Worm (Caenorhabditis elegans) whole organism, young adult: ENCODE data around the gene epn-1.

Experiments used
- F10E7.11 ChIP-seq: sonication (generic microtip); optimal IDR thresholded peaks from 2 replicates; lab custom pipeline; 2017; ENCODE audit warnings: mild to moderate bottlenecking, missing genetic modification characterization, moderate library complexity, missing compliant biosample characterization
- F23B12.7 ChIP-seq: sonication (generic microtip); optimal IDR thresholded peaks from 2 replicates; lab custom pipeline; 2017; ENCODE audit warnings: missing genetic modification characterization, mild to moderate bottlenecking, missing compliant biosample characterization, antibody characterized with exemption, moderate library complexity; ENCODE audit not compliant: insufficient read depth
- F37B4.10 ChIP-seq: fragments of 200-800 bp; sonication (Bioruptor generic); IDR thresholded peaks from 2 replicates; pipeline ENCODE4 v1.3.6; 2022; ENCODE audit warnings: missing genetic modification characterization, missing compliant biosample characterization
- K11D2.4 ChIP-seq: fragments of 200-800 bp; sonication (Bioruptor generic); IDR thresholded peaks from 2 replicates; pipeline ENCODE4 v1.3.6; 2022; ENCODE audit warnings: missing genetic modification reagents, missing genetic modification characterization, missing compliant biosample characterization
- T07F8.4 ChIP-seq: sonication (generic microtip); optimal IDR thresholded peaks from 2 replicates; lab custom pipeline; 2016; ENCODE audit warnings: mild to moderate bottlenecking, missing genetic modification characterization, moderate library complexity, missing compliant biosample characterization
- Y53G8AR.9 ChIP-seq: fragments of 200-800 bp; sonication (Bioruptor generic); conservative IDR thresholded peaks from 2 replicates; pipeline ENCODE4 v1.3.6; 2022; ENCODE audit warnings: missing genetic modification reagents, missing genetic modification characterization, missing compliant biosample characterization
- Y79H2A.3 ChIP-seq: fragments of 200-800 bp; sonication (Bioruptor generic); conservative IDR thresholded peaks from 2 replicates; pipeline ENCODE4 v1.3.6; 2022; ENCODE audit warnings: missing genetic modification reagents, missing genetic modification characterization, missing compliant biosample characterization
- ama-1 ChIP-seq, 3 experiments: fragments of 150-350 bp in 1 of 3; sonication (generic microtip) in 2 of 3; optimal IDR thresholded peaks; 2 replicates each; lab custom pipeline; 2014 to 2018; ENCODE audit warnings: missing biosample characterization in 2 of 3, missing genetic modification characterization in 2 of 3, missing genetic modification reagents in 2 of 3
- atf-7 ChIP-seq: sonication (generic microtip); optimal IDR thresholded peaks from 2 replicates; lab custom pipeline; 2017; ENCODE audit warnings: mild to moderate bottlenecking, missing genetic modification characterization, missing compliant biosample characterization
- ceh-27 ChIP-seq: fragments of 200-800 bp; sonication (Bioruptor generic); optimal IDR thresholded peaks from 2 replicates; lab custom pipeline; 2018; ENCODE audit warnings: mild to moderate bottlenecking, missing genetic modification characterization, moderate library complexity, missing compliant biosample characterization
- ceh-79 ChIP-seq: sonication (generic microtip); optimal IDR thresholded peaks from 2 replicates; lab custom pipeline; 2017; ENCODE audit warnings: mild to moderate bottlenecking, missing genetic modification characterization, missing compliant biosample characterization
- dpff-1 ChIP-seq: sonication (generic microtip); optimal IDR thresholded peaks from 2 replicates; lab custom pipeline; 2017; ENCODE audit warnings: mild to moderate bottlenecking, missing genetic modification characterization, missing compliant biosample characterization
- egl-44 ChIP-seq: fragments of 200-800 bp; sonication (Bioruptor generic); IDR thresholded peaks from 2 replicates; pipeline ENCODE4 v1.3.6; 2022; ENCODE audit warnings: missing genetic modification reagents, missing genetic modification characterization, missing compliant biosample characterization
- ekl-4 ChIP-seq: fragments of 200-800 bp; sonication (Bioruptor generic); IDR thresholded peaks from 2 replicates; pipeline ENCODE4 v1.3.6; 2022; ENCODE audit warnings: missing genetic modification reagents, missing genetic modification characterization, missing compliant biosample characterization
- gei-17 ChIP-seq: fragments of 200-800 bp; sonication (Bioruptor generic); optimal IDR thresholded peaks from 2 replicates; lab custom pipeline; 2018; ENCODE audit warnings: mild to moderate bottlenecking, missing genetic modification characterization, missing compliant biosample characterization
- hlh-12 ChIP-seq: sonication (generic microtip); optimal IDR thresholded peaks from 2 replicates; lab custom pipeline; 2016; ENCODE audit warnings: missing genetic modification characterization, missing compliant biosample characterization
- hlh-26 ChIP-seq: fragments of 200-800 bp; sonication (Bioruptor generic); conservative IDR thresholded peaks from 2 replicates; pipeline ENCODE4 v1.3.6; 2022; ENCODE audit warnings: missing genetic modification reagents, missing genetic modification characterization, missing compliant biosample characterization
- hmg-1.2 ChIP-seq: fragments of 200-800 bp; sonication (Bioruptor generic); IDR thresholded peaks from 2 replicates; pipeline ENCODE4 v1.3.6; 2022; ENCODE audit warnings: missing genetic modification reagents, missing genetic modification characterization, missing compliant biosample characterization
- hrde-1 ChIP-seq: sonication (generic microtip); optimal IDR thresholded peaks from 2 replicates; lab custom pipeline; 2016; ENCODE audit warnings: missing genetic modification characterization, mild to moderate bottlenecking, missing compliant biosample characterization, moderate library complexity, missing genotype, missing genetic modification reagents, borderline replicate concordance
- lin-26 ChIP-seq: fragments of 200-800 bp; sonication (Bioruptor generic); IDR thresholded peaks from 2 replicates; pipeline ENCODE4 v1.3.6; 2022; ENCODE audit warnings: missing genetic modification reagents, missing genetic modification characterization, missing compliant biosample characterization
- lin-40 ChIP-seq: sonication (generic microtip); optimal IDR thresholded peaks from 2 replicates; lab custom pipeline; 2016; ENCODE audit warnings: missing genetic modification characterization, mild to moderate bottlenecking, missing compliant biosample characterization, missing genotype, missing genetic modification reagents
- lin-54 ChIP-seq: fragments of 200-800 bp; sonication (Bioruptor generic); optimal IDR thresholded peaks from 2 replicates; lab custom pipeline; 2018; ENCODE audit warnings: mild to moderate bottlenecking, missing genetic modification characterization, missing compliant biosample characterization
- madf-10 ChIP-seq: sonication (generic microtip); optimal IDR thresholded peaks from 2 replicates; lab custom pipeline; 2016; ENCODE audit warnings: mild to moderate bottlenecking, missing genetic modification characterization, missing compliant biosample characterization
- madf-3 ChIP-seq: fragments of 200-800 bp; sonication (Bioruptor generic); IDR thresholded peaks from 2 replicates; pipeline ENCODE4 v1.3.6; 2022; ENCODE audit warnings: missing genetic modification reagents, missing genetic modification characterization, missing compliant biosample characterization
- mxl-1 ChIP-seq: sonication (generic microtip); optimal IDR thresholded peaks from 2 replicates; lab custom pipeline; 2016; ENCODE audit warnings: missing genetic modification characterization, missing compliant biosample characterization
- nhr-27 ChIP-seq: fragments of 200-800 bp; sonication (Bioruptor generic); optimal IDR thresholded peaks from 2 replicates; lab custom pipeline; 2018; ENCODE audit warnings: mild to moderate bottlenecking, missing genetic modification characterization, moderate library complexity, missing compliant biosample characterization
- nhr-80 ChIP-seq: sonication (generic microtip); optimal IDR thresholded peaks from 2 replicates; lab custom pipeline; 2016; ENCODE audit warnings: missing genetic modification characterization, missing compliant biosample characterization
- nhr-90 ChIP-seq: sonication (generic microtip); optimal IDR thresholded peaks from 2 replicates; lab custom pipeline; 2016; ENCODE audit warnings: missing genotype, mild to moderate bottlenecking, missing genetic modification characterization, missing compliant biosample characterization
- repo-1 ChIP-seq: sonication (generic microtip); optimal IDR thresholded peaks from 2 replicates; lab custom pipeline; 2017; ENCODE audit warnings: mild to moderate bottlenecking, missing genetic modification characterization, missing compliant biosample characterization
- snpc-1.1 ChIP-seq: sonication (generic microtip); optimal IDR thresholded peaks from 2 replicates; lab custom pipeline; 2017; ENCODE audit warnings: missing genetic modification characterization, mild to moderate bottlenecking, missing compliant biosample characterization, antibody characterized with exemption, moderate library complexity, missing genotype, missing genetic modification reagents; ENCODE audit not compliant: insufficient read depth
- tbx-9 ChIP-seq: sonication (generic microtip); optimal IDR thresholded peaks from 2 replicates; lab custom pipeline; 2016; ENCODE audit warnings: borderline replicate concordance, missing genetic modification characterization, inconsistent platforms, missing compliant biosample characterization
- unc-130 ChIP-seq: sonication (generic microtip); optimal IDR thresholded peaks from 2 replicates; lab custom pipeline; 2016; ENCODE audit warnings: missing genetic modification reagents, missing genetic modification characterization, missing compliant biosample characterization
- unc-62 ChIP-seq: fragments of 150-350 bp; optimal IDR thresholded peaks from 2 replicates; lab custom pipeline; 2014; ENCODE audit warnings: missing biosample characterization, missing genetic modification reagents, missing genetic modification characterization
- xnd-1 ChIP-seq: sonication (generic microtip); optimal IDR thresholded peaks from 2 replicates; lab custom pipeline; 2016; ENCODE audit warnings: missing genotype, missing genetic modification reagents, missing genetic modification characterization, missing compliant biosample characterization
- ztf-18 ChIP-seq: sonication (generic microtip); optimal IDR thresholded peaks from 2 replicates; lab custom pipeline; 2016; ENCODE audit warnings: missing genotype, mild to moderate bottlenecking, missing genetic modification characterization, missing compliant biosample characterization
- ztf-22 ChIP-seq: fragments of 200-800 bp; sonication (Bioruptor generic); optimal IDR thresholded peaks from 2 replicates; lab custom pipeline; 2018; ENCODE audit warnings: mild to moderate bottlenecking, missing genetic modification characterization, moderate library complexity, missing compliant biosample characterization
- ztf-28 ChIP-seq: fragments of 200-800 bp; sonication (Bioruptor generic); IDR thresholded peaks from 2 replicates; pipeline ENCODE4 v1.3.6; 2022; ENCODE audit warnings: missing genetic modification reagents, missing genetic modification characterization, missing compliant biosample characterization
- ztf-6 ChIP-seq: fragments of 200-800 bp; sonication (Bioruptor generic); IDR thresholded peaks from 2 replicates; pipeline ENCODE4 v1.3.6; 2022; ENCODE audit warnings: missing genetic modification reagents, missing genetic modification characterization, missing compliant biosample characterization

The epn-1 gene

DNA sequence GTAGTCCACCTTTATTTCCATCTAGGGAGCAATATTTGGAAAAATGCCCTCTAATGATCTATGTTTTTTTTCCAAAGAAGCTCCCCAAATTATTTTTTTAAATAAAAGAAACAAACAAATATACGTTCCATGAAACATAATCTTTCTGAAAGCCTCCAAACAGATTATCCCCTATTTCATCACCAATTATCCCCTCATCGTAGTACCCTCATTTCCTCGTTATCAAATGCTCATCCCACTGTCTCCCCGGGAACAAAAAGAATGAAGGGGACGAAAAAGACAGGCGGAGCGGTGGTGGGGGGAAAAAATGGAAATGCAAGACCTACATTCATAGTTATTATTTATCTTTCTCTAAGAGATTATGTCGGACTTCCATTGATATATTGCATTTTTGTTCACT, 20.9 kb downstream of the epn-1 start:
- TF ChIP-seq repo-1 = no peak
- TF ChIP-seq hlh-26 = no peak
- TF ChIP-seq egl-44 (GFP tag; lab: Robert Waterston, UW) = no peak
- TF ChIP-seq T07F8.4 (tag; lab: Kevin White, UChicago) = no peak
- TF ChIP-seq ztf-18 (tag; lab: Kevin White, UChicago) = no peak
- no peak for TF ChIP-seq nhr-27 (tag; lab: Kevin White, UChicago)
- TF ChIP-seq unc-62 (GFP tag; lab: Kevin White, UChicago) = no peak

DNA sequence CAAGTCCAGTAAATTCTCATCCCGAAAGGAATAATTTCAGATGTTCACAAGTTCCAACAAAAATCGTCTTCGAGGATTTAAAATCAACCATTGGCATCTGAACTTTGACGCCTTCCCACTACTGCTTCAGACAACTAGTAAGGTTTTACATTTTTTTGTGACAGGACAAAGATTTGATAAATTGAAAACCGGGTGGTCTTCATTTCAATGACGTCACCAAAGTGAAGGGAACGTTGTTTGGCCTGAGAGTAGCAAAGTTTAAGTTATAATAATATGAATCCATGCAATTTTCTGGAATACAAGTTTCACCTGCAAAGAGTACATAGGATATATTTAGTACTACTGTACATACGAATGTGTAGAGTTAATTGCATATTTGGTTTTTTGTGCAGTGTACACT, 24.1 kb downstream of the epn-1 start:
- no peak for TF ChIP-seq ceh-27 (GFP tag; lab: Kevin White, UChicago)
- no peak for TF ChIP-seq F10E7.11 (tag; lab: Kevin White, UChicago)
- TF ChIP-seq ztf-22 (GFP tag; lab: Kevin White, UChicago) = no peak
- TF ChIP-seq snpc-1.1 (tag; lab: Kevin White, UChicago) = no peak
- TF ChIP-seq tbx-9 = no peak
- no peak for TF ChIP-seq repo-1
- TF ChIP-seq nhr-90 = no peak
- no peak for TF ChIP-seq hlh-12 (tag; lab: Kevin White, UChicago)
- no peak for TF ChIP-seq hmg-1.2 (GFP tag; lab: Robert Waterston, UW)
- no peak for TF ChIP-seq lin-54 (GFP tag; lab: Kevin White, UChicago)
- no peak for TF ChIP-seq xnd-1 (tag; lab: Kevin White, UChicago)
- no peak for TF ChIP-seq dpff-1 (tag; lab: Kevin White, UChicago)

DNA sequence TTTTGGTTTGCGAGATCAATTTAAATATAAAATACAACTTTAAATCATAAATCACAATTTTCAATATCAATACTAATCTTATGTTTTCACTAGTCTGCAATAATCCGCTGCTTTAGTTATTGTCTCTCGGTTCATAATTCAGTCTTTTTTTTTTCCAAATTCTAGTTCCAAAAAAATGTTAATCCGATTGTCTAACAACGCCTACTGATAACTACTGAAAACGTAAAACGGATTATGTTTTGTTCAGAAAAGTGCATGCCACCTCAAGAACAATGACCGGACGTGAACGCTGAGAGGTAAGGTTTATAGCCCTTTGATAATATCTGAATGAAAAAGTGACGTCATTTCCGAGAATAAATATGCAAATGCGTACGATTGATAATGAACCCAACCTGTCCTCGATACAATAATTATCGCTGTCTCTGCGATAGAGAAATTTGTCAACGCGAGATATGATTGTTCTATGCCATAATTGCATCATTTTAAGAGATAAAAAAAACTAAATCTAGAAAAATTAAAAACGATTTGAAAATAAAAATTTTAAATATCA, 25.0 kb downstream of the epn-1 start, which contains the start of gene sprr-2:
Gene sprr-2 (plus strand): TSS at position 248 of the 550 bp plus-strand sequence.
- TF ChIP-seq madf-3 (GFP tag; lab: Robert Waterston, UW) (0 out of 2 replicates have a peak, but pooled peaks have one; percentile 42), Y53G8AR.9 (0 out of 2 replicates have a peak, but pooled peaks have one; percentile 28), atf-7 (tag; lab: Kevin White, UChicago) (peak; percentile 58), tbx-9 (no peak), K11D2.4 (GFP tag; lab: Robert Waterston, UW) (no peak), lin-40 (tag; lab: Kevin White, UChicago) (peak; percentile 0)

DNA sequence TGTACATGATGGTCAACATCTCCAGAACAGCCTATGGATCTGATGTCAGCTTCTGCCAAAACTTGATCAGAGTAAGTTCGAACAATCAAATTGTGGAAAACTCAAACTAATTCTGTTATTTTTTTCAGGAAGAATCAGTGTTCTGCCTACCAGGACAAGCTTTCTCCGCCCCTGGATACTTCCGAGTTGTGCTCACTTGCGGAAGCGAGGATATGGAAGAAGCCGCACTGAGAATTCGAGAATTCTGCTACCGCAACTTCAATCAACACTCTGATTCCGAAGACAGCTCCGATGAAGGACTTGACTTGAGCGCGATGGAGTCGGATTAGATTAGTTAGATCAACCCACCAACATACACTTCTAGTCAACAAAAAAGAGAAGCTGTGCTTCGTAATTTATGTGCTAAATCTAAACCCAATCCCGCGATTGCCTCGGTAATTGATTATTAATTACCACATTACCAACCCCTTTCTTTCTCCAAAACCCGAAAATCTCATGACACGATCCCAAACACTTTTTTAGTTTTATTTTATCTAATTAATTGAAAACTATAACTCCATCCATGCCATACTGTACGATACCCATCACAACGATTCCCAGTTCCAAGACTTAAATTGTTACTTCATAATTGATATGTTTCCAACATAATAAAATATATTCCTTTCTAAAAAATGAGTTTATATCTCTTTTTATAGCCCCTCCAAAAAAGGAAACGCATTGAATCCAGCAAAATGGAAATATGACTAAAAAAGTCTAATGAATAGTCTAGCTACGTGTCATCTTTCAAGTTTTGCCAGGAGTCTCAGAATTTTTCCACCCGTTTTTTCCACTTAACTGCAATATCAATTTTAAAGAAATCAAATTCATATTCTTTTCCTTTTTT, 25.8 kb downstream of the epn-1 start:
- TF ChIP-seq ztf-6 (GFP tag; lab: Robert Waterston, UW) (no peak), nhr-80 (tag; lab: Kevin White, UChicago) (peak; percentile 31), Y79H2A.3 (GFP tag; lab: Robert Waterston, UW) (no peak), gei-17 (GFP tag; lab: Kevin White, UChicago) (no peak), ekl-4 (GFP tag; lab: Robert Waterston, UW) (no peak), ceh-79 (tag; lab: Kevin White, UChicago) (no peak), ama-1 (optimal IDR thresholded peaks at IDR 0.05; lab: Kevin White, UChicago) (peak; percentile 88), ama-1 (GFP tag; optimal IDR thresholded peaks at IDR 0.05; lab: Kevin White, UChicago) (no peak), madf-3 (GFP tag; lab: Robert Waterston, UW) (0 out of 2 replicates have a peak, but pooled peaks have one; percentile 63), hrde-1 (tag; lab: Kevin White, UChicago) (no peak), lin-26 (0 out of 2 replicates have a peak, but pooled peaks have one; percentile 33), F23B12.7 (tag; lab: Kevin White, UChicago) (no peak), madf-10 (tag; lab: Kevin White, UChicago) (peak; percentile 17), unc-130 (GFP tag; lab: Kevin White, UChicago) (no peak), repo-1 (peak; percentile 25), mxl-1 (tag; lab: Kevin White, UChicago) (no peak), F37B4.10 (GFP tag; lab: Robert Waterston, UW) (0 out of 2 replicates have a peak, but pooled peaks have one; percentile 3), lin-40 (tag; lab: Kevin White, UChicago) (peak; percentile 21), ztf-28 (GFP tag; lab: Robert Waterston, UW) (no peak)
